Worm (Caenorhabditis elegans): Measurements from ENCODE around the gene egl-26.

- no peak for TF ChIP-seq ceh-43 (GFP tag; optimal IDR thresholded peaks at IDR 0.05)
- TF ChIP-seq mep-1 (tag; optimal IDR thresholded peaks at IDR 0.05), result no peak
- TF ChIP-seq snpc-4 (tag; optimal IDR thresholded peaks at IDR 0.05), result no peak
- no peak for TF ChIP-seq unc-62 (GFP tag; optimal IDR thresholded peaks at IDR 0.05)
These were observed 45.7 kb upstream of the egl-26 start for ce11 chrII:23739-24138.
